Worm (Caenorhabditis elegans) whole organism, L4 larva: ENCODE results near the gene pgph-2.

Experiments
- F49E8.2 ChIP-seq: sonication (generic microtip); optimal IDR thresholded peaks from 2 replicates; lab custom pipeline; 2016; ENCODE audit warnings: missing compliant biosample characterization, mild to moderate bottlenecking, missing genetic modification characterization, borderline replicate concordance
- R02D3.7 ChIP-seq: fragments of 150-350 bp; sonication (generic microtip); optimal IDR thresholded peaks from 3 replicates; lab custom pipeline; 2014; ENCODE audit warnings: missing biosample characterization, missing genetic modification characterization
- Y5F2A.4 ChIP-seq: fragments of 200-800 bp; sonication (Bioruptor generic); optimal IDR thresholded peaks from 2 replicates; lab custom pipeline; 2018; ENCODE audit warnings: mild to moderate bottlenecking, missing genetic modification characterization, missing compliant biosample characterization
- ceh-20 ChIP-seq: fragments of 200-800 bp; sonication (Bioruptor generic); IDR thresholded peaks from 2 replicates; pipeline ENCODE4 v1.3.6; 2022; ENCODE audit warnings: missing genetic modification reagents, missing genetic modification characterization, missing compliant biosample characterization
- ceh-28 ChIP-seq: fragments of 150-350 bp; optimal IDR thresholded peaks from 2 replicates; lab custom pipeline; 2014; ENCODE audit warnings: missing biosample characterization, missing genetic modification reagents, missing genetic modification characterization
- ceh-44 ChIP-seq: fragments of 200-800 bp; sonication (Bioruptor generic); IDR thresholded peaks from 2 replicates; pipeline ENCODE4 v1.3.6; 2022; ENCODE audit warnings: missing genetic modification reagents, missing genetic modification characterization, missing compliant biosample characterization
- ceh-82 ChIP-seq: sonication (generic microtip); optimal IDR thresholded peaks from 2 replicates; lab custom pipeline; 2017; ENCODE audit warnings: missing biosample characterization, missing genetic modification characterization
- daf-16 ChIP-seq, 3 experiments: sonication (generic microtip); optimal IDR thresholded peaks; 2 replicates each; lab custom pipeline; 2016 to 2017; ENCODE audit warnings: missing genetic modification characterization in 3 of 3, missing genetic modification reagents in 3 of 3, mild to moderate bottlenecking in 2 of 3, missing compliant biosample characterization in 2 of 3, missing biosample characterization in 1 of 3, moderate library complexity in 1 of 3
- daf-19 ChIP-seq: fragments of 200-800 bp; sonication (Bioruptor generic); conservative IDR thresholded peaks from 2 replicates; pipeline ENCODE4 v1.3.6; 2022; ENCODE audit warnings: missing genetic modification characterization, missing compliant biosample characterization
- daf-8 ChIP-seq: fragments of 200-800 bp; sonication (Bioruptor generic); IDR thresholded peaks from 2 replicates; pipeline ENCODE4 v1.3.6; 2022; ENCODE audit warnings: missing genetic modification characterization, missing compliant biosample characterization
- dpl-1 ChIP-seq: fragments of 150-350 bp; optimal IDR thresholded peaks from 2 replicates; lab custom pipeline; 2014; ENCODE audit warnings: missing biosample characterization, missing genetic modification reagents, missing genetic modification characterization
- duxl-1 ChIP-seq: sonication (generic microtip); optimal IDR thresholded peaks from 2 replicates; lab custom pipeline; 2016; ENCODE audit warnings: mild to moderate bottlenecking, missing genetic modification characterization, moderate library complexity, missing compliant biosample characterization; ENCODE audit not compliant: poor library complexity
- fkh-10 ChIP-seq: fragments of 150-350 bp; optimal IDR thresholded peaks from 2 replicates; lab custom pipeline; 2014; ENCODE audit warnings: missing biosample characterization, missing genetic modification reagents, missing genetic modification characterization
- fos-1 ChIP-seq: fragments of 150-350 bp; optimal IDR thresholded peaks from 2 replicates; lab custom pipeline; 2014; ENCODE audit warnings: missing biosample characterization, missing genetic modification characterization
- gei-8 ChIP-seq: fragments of 200-800 bp; sonication (Bioruptor generic); optimal IDR thresholded peaks from 2 replicates; lab custom pipeline; 2018; ENCODE audit warnings: mild to moderate bottlenecking, missing genetic modification characterization, missing compliant biosample characterization
- hif-1 ChIP-seq, 2 experiments: sonication (generic microtip); optimal IDR thresholded peaks; 2 replicates each; lab custom pipeline; 2016 to 2017; ENCODE audit warnings: missing compliant biosample characterization in 2 of 2, missing genetic modification characterization in 2 of 2, missing genetic modification reagents in 2 of 2, missing genotype in 2 of 2, mild to moderate bottlenecking in 1 of 2
- jun-1 ChIP-seq: fragments of 150-350 bp; optimal IDR thresholded peaks from 2 replicates; lab custom pipeline; 2014; ENCODE audit warnings: missing biosample characterization, missing genetic modification reagents, missing genetic modification characterization
- lin-15B ChIP-seq: fragments of 150-350 bp; sonication (generic microtip); optimal IDR thresholded peaks from 3 replicates; lab custom pipeline; 2014; ENCODE audit warnings: missing biosample characterization, missing genetic modification characterization
- lir-3 ChIP-seq: sonication (generic microtip); optimal IDR thresholded peaks from 2 replicates; lab custom pipeline; 2016; ENCODE audit warnings: mild to moderate bottlenecking, missing genetic modification characterization, missing compliant biosample characterization
- mxl-2 ChIP-seq: fragments of 200-800 bp; sonication (Bioruptor generic); conservative IDR thresholded peaks from 2 replicates; pipeline ENCODE4 v1.3.6; 2022; ENCODE audit warnings: missing genetic modification reagents, missing genetic modification characterization, missing compliant biosample characterization
- mxl-3 ChIP-seq: fragments of 200-800 bp; sonication (Bioruptor generic); optimal IDR thresholded peaks from 2 replicates; lab custom pipeline; 2018; ENCODE audit warnings: mild to moderate bottlenecking, missing genetic modification characterization, missing compliant biosample characterization
- nhr-10 ChIP-seq: fragments of 150-350 bp; optimal IDR thresholded peaks from 2 replicates; lab custom pipeline; 2014; ENCODE audit warnings: missing biosample characterization, missing genetic modification characterization
- nhr-102 ChIP-seq: sonication (generic microtip); optimal IDR thresholded peaks from 2 replicates; lab custom pipeline; 2016; ENCODE audit warnings: mild to moderate bottlenecking, missing genetic modification characterization, moderate library complexity, missing compliant biosample characterization
- nhr-11 ChIP-seq: fragments of 150-350 bp; optimal IDR thresholded peaks from 2 replicates; lab custom pipeline; 2014; ENCODE audit warnings: missing biosample characterization, missing genetic modification characterization
- nhr-111 ChIP-seq: fragments of 200-800 bp; sonication (Bioruptor generic); optimal IDR thresholded peaks from 2 replicates; lab custom pipeline; 2018; ENCODE audit warnings: mild to moderate bottlenecking, missing genetic modification characterization, missing compliant biosample characterization
- nhr-25 ChIP-seq: sonication (generic microtip); optimal IDR thresholded peaks from 2 replicates; lab custom pipeline; 2017; ENCODE audit warnings: missing genetic modification characterization, mild to moderate bottlenecking, missing compliant biosample characterization, antibody characterized with exemption, moderate library complexity, borderline replicate concordance; ENCODE audit not compliant: insufficient read depth
- nhr-28 ChIP-seq: fragments of 150-350 bp; optimal IDR thresholded peaks from 2 replicates; lab custom pipeline; 2014; ENCODE audit warnings: missing biosample characterization, missing genetic modification characterization
- nhr-42 ChIP-seq: fragments of 200-800 bp; sonication (Bioruptor generic); IDR thresholded peaks from 2 replicates; pipeline ENCODE4 v1.3.6; 2022; ENCODE audit warnings: missing genetic modification characterization, missing compliant biosample characterization
- nhr-6 ChIP-seq: fragments of 150-350 bp; optimal IDR thresholded peaks from 2 replicates; lab custom pipeline; 2014; ENCODE audit warnings: missing biosample characterization, missing genetic modification characterization
- nhr-77 ChIP-seq: fragments of 150-350 bp; optimal IDR thresholded peaks from 2 replicates; lab custom pipeline; 2014; ENCODE audit warnings: missing biosample characterization, missing genetic modification characterization
- pqm-1 ChIP-seq: sonication (generic microtip); optimal IDR thresholded peaks from 2 replicates; lab custom pipeline; 2017; ENCODE audit warnings: missing biosample characterization, missing genetic modification characterization
- saeg-2 ChIP-seq: fragments of 200-800 bp; sonication (Bioruptor generic); IDR thresholded peaks from 2 replicates; pipeline ENCODE4 v1.3.6; 2022; ENCODE audit warnings: missing genetic modification reagents, missing genetic modification characterization, missing compliant biosample characterization
- set-16 ChIP-seq: fragments of 200-800 bp; sonication (Bioruptor generic); IDR thresholded peaks from 2 replicates; pipeline ENCODE4 v1.3.6; 2022; ENCODE audit warnings: missing genetic modification reagents, missing genetic modification characterization, missing compliant biosample characterization
- spr-3 ChIP-seq: fragments of 200-800 bp; sonication (Bioruptor generic); optimal IDR thresholded peaks from 2 replicates; lab custom pipeline; 2018; ENCODE audit warnings: mild to moderate bottlenecking, missing genetic modification characterization, missing compliant biosample characterization
- unc-130 ChIP-seq: sonication (generic microtip); optimal IDR thresholded peaks from 2 replicates; lab custom pipeline; 2016; ENCODE audit warnings: missing genetic modification reagents, missing genetic modification characterization, missing compliant biosample characterization
- unc-62 ChIP-seq, 3 experiments: fragments of 150-350 bp in 1 of 3; sonication (generic microtip); optimal IDR thresholded peaks in 2 of 3; peaks in 1 of 3; 1 replicate in 1 of 3; 2 replicates in 2 of 3; lab custom pipeline; 2014 to 2017; ENCODE audit warnings: missing biosample characterization in 3 of 3, missing genetic modification characterization in 3 of 3, missing genetic modification reagents in 3 of 3, missing genotype in 1 of 3
- vab-7 ChIP-seq: fragments of 200-800 bp; sonication (Bioruptor generic); IDR thresholded peaks from 2 replicates; pipeline ENCODE4 v1.3.6; 2022; ENCODE audit warnings: missing genetic modification reagents, missing genetic modification characterization, missing compliant biosample characterization
- zag-1 ChIP-seq: fragments of 150-350 bp; optimal IDR thresholded peaks from 2 replicates; lab custom pipeline; 2014; ENCODE audit warnings: missing biosample characterization, missing genetic modification characterization

The pgph-2 gene

DNA sequence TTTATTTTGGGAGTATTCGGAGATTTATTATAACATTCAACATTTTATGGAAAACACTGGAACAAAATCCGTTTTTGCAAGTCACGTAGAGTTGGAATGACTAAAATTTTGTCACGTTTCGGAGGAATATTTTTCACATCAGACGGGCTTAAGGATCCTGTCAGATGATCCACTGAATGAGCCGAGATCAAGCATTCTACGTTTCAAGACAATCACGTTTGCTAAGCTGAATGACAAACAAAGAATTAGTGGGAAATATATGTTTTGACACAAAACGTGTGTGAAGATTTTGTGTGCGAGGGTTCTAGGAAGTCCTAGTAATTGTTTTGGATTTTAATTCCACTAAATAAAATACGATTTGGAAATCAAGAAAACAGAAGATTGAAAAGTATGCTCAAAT is 25.5 kb upstream of the pgph-2 start:
- peak in 1 of 2 experiments; percentile 67 for TF ChIP-seq unc-62 (GFP tag; optimal IDR thresholded peaks at IDR 0.05 in 1 of 2; lab: Kevin White, UChicago)
- TF ChIP-seq unc-62 (tag; optimal IDR thresholded peaks at IDR 0.05; lab: Kevin White, UChicago), result no peak
- no peak for TF ChIP-seq nhr-11 (tag; lab: Kevin White, UChicago)

DNA sequence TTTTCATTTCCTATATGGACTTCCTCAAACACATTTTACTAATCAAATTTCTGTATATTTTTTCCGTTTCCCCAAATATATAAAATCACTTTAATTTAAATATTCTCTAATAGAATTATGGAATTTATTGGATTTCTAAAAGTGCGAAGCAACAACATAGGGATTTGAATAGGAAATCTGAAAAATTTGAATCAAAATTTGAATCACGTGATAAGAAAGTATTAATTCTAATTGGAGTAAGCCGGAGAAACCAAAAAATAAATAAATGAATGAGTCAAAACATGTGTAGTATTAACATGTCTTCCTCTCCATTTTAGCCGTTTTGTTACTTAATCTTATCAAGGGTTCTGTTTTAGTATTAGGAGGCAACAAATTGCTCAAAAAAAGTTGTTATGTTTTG is 23.7 kb upstream of the pgph-2 start:
- TF ChIP-seq nhr-111, result no peak
- no peak for TF ChIP-seq daf-19 (GFP tag; lab: Robert Waterston, UW)
- TF ChIP-seq gei-8 (GFP tag; lab: Kevin White, UChicago), result no peak
- TF ChIP-seq lin-15B (tag; lab: Kevin White, UChicago), result no peak
- no peak for TF ChIP-seq nhr-25 (tag; lab: Kevin White, UChicago)
- no peak for TF ChIP-seq fos-1 (tag; lab: Kevin White, UChicago)
- TF ChIP-seq fkh-10 (GFP tag; lab: Kevin White, UChicago), result no peak
- no peak for TF ChIP-seq Y5F2A.4
- TF ChIP-seq nhr-28 (tag; lab: Kevin White, UChicago), result no peak
- no peak for TF ChIP-seq jun-1 (tag; lab: Kevin White, UChicago)
- TF ChIP-seq saeg-2 (GFP tag; lab: Robert Waterston, UW), result no peak
- no peak for TF ChIP-seq R02D3.7
- TF ChIP-seq, all 104 proteins: peak for 0

DNA sequence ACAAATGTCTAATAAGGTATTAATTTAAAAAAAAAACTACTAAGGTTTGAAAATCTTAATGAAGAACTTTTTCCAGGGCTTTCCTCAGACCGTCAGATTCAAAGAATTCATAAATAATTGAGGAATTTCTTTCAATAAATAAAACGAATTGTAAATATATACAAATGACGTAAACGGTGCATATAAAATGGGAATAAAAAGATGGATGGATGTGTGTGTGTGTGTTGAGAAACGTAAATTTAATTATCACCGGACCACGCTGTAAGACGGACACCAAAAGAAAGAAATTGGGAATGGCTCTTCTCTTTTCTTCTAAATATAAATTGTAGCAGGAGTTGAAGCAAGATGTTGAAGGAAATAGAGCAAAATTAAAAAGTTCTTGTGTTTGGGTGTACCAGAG is 18.7 kb upstream of the pgph-2 start:
- TF ChIP-seq unc-62 (GFP tag; optimal IDR thresholded peaks at IDR 0.05 in 1 of 2; lab: Kevin White, UChicago) (peak in 1 of 2 experiments; percentile 33), unc-62 (tag; optimal IDR thresholded peaks at IDR 0.05; lab: Kevin White, UChicago) (no peak), daf-16 (GFP tag; optimal IDR thresholded peaks at IDR 0.05; lab: Kevin White, UChicago) (no peak), daf-16 (tag; optimal IDR thresholded peaks at IDR 0.05; lab: Kevin White, UChicago) (no peak)

DNA sequence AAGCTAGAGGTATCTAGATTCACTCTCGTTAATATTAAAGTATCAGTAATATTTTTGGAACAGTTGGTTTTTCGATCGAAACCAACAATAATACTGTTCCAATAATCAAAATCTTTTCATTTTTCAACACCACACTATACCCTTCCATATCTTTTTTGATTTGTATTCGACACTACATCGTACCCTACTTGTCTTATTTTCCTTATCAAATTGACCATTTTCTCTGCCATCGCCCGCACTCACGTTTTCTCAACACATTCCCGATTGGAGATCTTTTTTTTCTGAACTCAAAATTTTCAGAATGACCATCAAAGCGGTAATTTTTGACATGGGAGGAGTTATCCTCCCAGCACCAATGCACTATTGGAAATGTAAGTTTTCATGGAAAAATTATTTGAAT is 17.4 kb upstream of the pgph-2 start, which contains the start of gene acds-10:
Gene acds-10 (plus strand): TSS at position 301 of the 400 bp plus-strand sequence.
- TF ChIP-seq zag-1 (tag; lab: Kevin White, UChicago) (no peak), nhr-28 (tag; lab: Kevin White, UChicago) (peak; percentile 44), mxl-2 (GFP tag; lab: Robert Waterston, UW) (no peak), duxl-1 (no peak), ceh-44 (GFP tag; lab: Robert Waterston, UW) (no peak), pqm-1 (tag; lab: Kevin White, UChicago) (peak; percentile 6)

DNA sequence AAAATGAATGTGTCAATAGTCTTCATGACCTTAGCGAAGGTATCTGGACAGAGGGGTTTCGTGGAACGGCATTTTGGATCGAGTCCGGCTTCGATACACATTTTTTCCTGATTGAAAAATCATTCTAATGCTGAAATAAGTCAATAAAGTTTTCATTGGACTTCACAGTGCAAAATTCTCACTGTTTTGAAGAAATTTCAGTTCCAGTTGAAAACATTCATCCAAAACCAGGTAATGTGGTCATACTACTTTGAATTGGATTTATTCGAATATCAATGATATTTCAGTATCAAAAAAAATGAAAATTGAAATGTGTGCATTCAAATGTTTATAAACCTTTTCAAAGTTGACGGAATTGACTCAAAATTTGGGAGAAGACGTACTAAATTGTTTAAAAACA is 11.5 kb upstream of the pgph-2 start, which contains the start of gene pgph-1:
Gene pgph-1 (minus strand): TSS at position 101 of the 400 bp plus-strand sequence.
- TF ChIP-seq nhr-77 (tag; lab: Kevin White, UChicago) (no peak), hif-1 (tag; optimal IDR thresholded peaks at IDR 0.05; lab: Kevin White, UChicago) (no peak), nhr-10 (tag; lab: Kevin White, UChicago) (no peak)

DNA sequence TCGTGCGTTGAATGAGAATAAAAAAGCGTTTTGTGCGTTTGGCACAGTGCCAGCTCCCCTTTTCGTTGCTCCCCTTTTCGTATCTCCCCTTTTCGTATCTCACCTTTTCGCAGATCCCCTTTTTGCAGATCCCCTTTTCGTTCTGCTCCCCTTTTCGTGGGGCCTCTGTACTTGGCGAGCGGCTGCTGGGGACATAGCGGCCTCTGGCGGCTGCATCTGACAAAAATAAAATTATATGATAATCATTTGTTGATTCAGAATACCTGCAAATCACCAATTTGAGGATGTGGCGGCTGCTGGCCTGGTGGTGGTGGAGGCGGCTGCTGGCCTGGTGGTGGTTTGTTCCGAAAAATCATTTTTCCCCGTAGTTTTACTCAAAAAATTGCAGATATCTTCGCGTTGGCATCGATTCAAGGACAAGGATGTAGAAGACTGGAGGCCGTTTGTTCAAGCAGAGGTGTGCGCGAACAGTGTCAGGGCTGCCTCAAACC is 9.7 kb upstream of the pgph-2 start, which contains the start of gene K09H11.11:
Gene K09H11.11 (minus strand): TSS at position 51 of the 491 bp plus-strand sequence.
- peak; percentile 2; the same call in 1 of the 2 replicates for TF ChIP-seq ceh-44 (GFP tag; lab: Robert Waterston, UW)
- TF ChIP-seq set-16 (GFP tag; lab: Robert Waterston, UW), result peak; percentile 83

DNA sequence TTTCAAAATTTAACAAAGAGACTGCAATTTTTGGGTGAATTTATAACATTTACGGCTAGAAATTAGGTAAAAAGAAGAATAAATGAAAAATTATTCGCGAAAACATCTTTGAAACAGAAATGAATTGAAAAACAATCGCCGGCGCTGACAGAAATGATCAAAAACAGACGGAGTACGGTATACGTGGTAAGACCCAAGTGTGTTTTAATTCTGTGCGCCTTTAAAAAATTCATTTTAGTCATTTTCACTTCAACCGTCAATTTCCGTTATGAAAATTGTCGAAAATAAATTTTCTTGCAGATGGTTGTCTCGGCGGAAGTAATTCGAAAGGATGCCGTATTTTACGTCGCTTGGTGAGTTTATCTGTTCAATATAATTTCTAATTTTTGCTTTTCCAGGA is 8.7 kb upstream of the pgph-2 start, which contains the start of gene C53A3.3:
Gene C53A3.3 (plus strand): TSS at position 301 of the 400 bp plus-strand sequence.
- no peak for TF ChIP-seq mxl-3 (GFP tag; lab: Kevin White, UChicago)
- no peak for TF ChIP-seq gei-8 (GFP tag; lab: Kevin White, UChicago)
- TF ChIP-seq dpl-1 (GFP tag; lab: Kevin White, UChicago), result no peak
- no peak for TF ChIP-seq lir-3 (tag; lab: Kevin White, UChicago)
- TF ChIP-seq daf-8 (GFP tag; lab: Robert Waterston, UW), result no peak
- TF ChIP-seq F49E8.2 (tag; lab: Kevin White, UChicago), result no peak
- TF ChIP-seq ceh-82 (tag; lab: Kevin White, UChicago), result no peak
- TF ChIP-seq duxl-1, result no peak
- no peak for TF ChIP-seq ceh-20
- TF ChIP-seq pqm-1 (tag; lab: Kevin White, UChicago), result no peak
- no peak for TF ChIP-seq spr-3 (GFP tag; lab: Kevin White, UChicago)
- TF ChIP-seq unc-130 (GFP tag; lab: Kevin White, UChicago), result no peak
- no peak for TF ChIP-seq nhr-6 (tag; lab: Kevin White, UChicago)
- no peak for TF ChIP-seq nhr-102 (tag; lab: Kevin White, UChicago)
- no peak for TF ChIP-seq ceh-28 (tag; lab: Kevin White, UChicago)
- no peak for TF ChIP-seq nhr-42 (GFP tag; lab: Robert Waterston, UW)
- no peak for TF ChIP-seq vab-7
